Fruit fly (Drosophila melanogaster): Measurements from ENCODE around the gene CG1271.

CG1271 gene

dm6 chr3L:3081146-3081872, 29.0 kb downstream of the CG1271 start (continued):
- TF ChIP-seq CG4854 (GFP tag; optimal IDR thresholded peaks at IDR 0.05) (peak; percentile 97), az2 (GFP tag; optimal IDR thresholded peaks at IDR 0.05) (peak; percentile 99), E2f2 (GFP tag; IDR thresholded peaks at IDR 0.05) (peak; percentile 90), Camta (GFP tag; optimal IDR thresholded peaks at IDR 0.05) (peak; percentile 94), croc (GFP tag; conservative IDR thresholded peaks at IDR 0.05) (peak; percentile 96), peb (GFP tag; IDR thresholded peaks at IDR 0.05) (peak; percentile 96), Hand (GFP tag; optimal IDR thresholded peaks at IDR 0.05) (peak; percentile 99), Hr39 (optimal IDR thresholded peaks at IDR 0.05) (no peak), CG34422 (GFP tag; IDR thresholded peaks at IDR 0.05) (peak; percentile 99), GATAe (GFP tag; conservative IDR thresholded peaks at IDR 0.05) (peak; percentile 94), CG31224 (GFP tag; IDR thresholded peaks at IDR 0.05) (peak; percentile 95), Mrtf (GFP tag; IDR thresholded peaks at IDR 0.05) (peak; percentile 97; the same call in 2 of the 3 replicates), vnd (GFP tag; IDR thresholded peaks at IDR 0.05; ENCODE audit: partially characterized antibody) (peak; percentile 83), ken (GFP tag; IDR thresholded peaks at IDR 0.05) (peak; percentile 99), dysf (GFP tag; IDR thresholded peaks at IDR 0.05) (peak; percentile 99), Sin3A (optimal IDR thresholded peaks at IDR 0.05) (no peak), CG15601 (tag; optimal IDR thresholded peaks at IDR 0.05) (peak; percentile 97), oc (tag; optimal IDR thresholded peaks at IDR 0.05) (peak; percentile 99), Blimp-1 (GFP tag; optimal IDR thresholded peaks at IDR 0.05) (peak; percentile 97), CG6689 (GFP tag; IDR thresholded peaks at IDR 0.05) (peak; percentile 98), nmo (GFP tag; optimal IDR thresholded peaks at IDR 0.05) (peak; percentile 98), CG18262 (tag; optimal IDR thresholded peaks at IDR 0.05) (peak; percentile 97), dm (GFP tag; optimal IDR thresholded peaks at IDR 0.05) (peak; percentile 90), tup (GFP tag; optimal IDR thresholded peaks at IDR 0.05) (peak; percentile 97), fd102C (GFP tag; optimal IDR thresholded peaks at IDR 0.05) (peak; percentile 66), CG15269 (tag; optimal IDR thresholded peaks at IDR 0.05) (peak; percentile 99), CG4404 (GFP tag; IDR thresholded peaks at IDR 0.05) (peak; percentile 95), Oaz (GFP tag; IDR thresholded peaks at IDR 0.05) (peak; percentile 98), Ptx1 (GFP tag; IDR thresholded peaks at IDR 0.05) (peak; percentile 99), Hmr (GFP tag; optimal IDR thresholded peaks at IDR 0.05) (peak; percentile 99), CG8359 (GFP tag; optimal IDR thresholded peaks at IDR 0.05; ENCODE audit: borderline replicate concordance) (peak; percentile 95), nom (GFP tag; optimal IDR thresholded peaks at IDR 0.05) (peak; percentile 95), Neu2 (GFP tag; optimal IDR thresholded peaks at IDR 0.05; ENCODE audit: borderline replicate concordance) (peak; percentile 66), cwo (GFP tag; optimal IDR thresholded peaks at IDR 0.05) (peak; percentile 98), exex (tag; optimal IDR thresholded peaks at IDR 0.05) (peak; percentile 94), CTCF (GFP tag; optimal IDR thresholded peaks at IDR 0.05) (peak; percentile 76), CG13123 (GFP tag; optimal IDR thresholded peaks at IDR 0.05) (peak; percentile 96), CG9215 (GFP tag; IDR thresholded peaks at IDR 0.05) (peak; percentile 96), Pdp1 (GFP tag; optimal IDR thresholded peaks at IDR 0.05) (peak; percentile 84 to 98), zen2 (GFP tag; IDR thresholded peaks at IDR 0.05; ENCODE audit: partially characterized antibody) (peak; percentile 55; the same call in 1 of the 3 replicates), slp2 (GFP tag; optimal IDR thresholded peaks at IDR 0.05) (peak; percentile 94), wek (GFP tag; optimal IDR thresholded peaks at IDR 0.05) (peak; percentile 93), eyg (GFP tag; optimal IDR thresholded peaks at IDR 0.05) (peak; percentile 92), D19A (tag; optimal IDR thresholded peaks at IDR 0.05) (peak; percentile 95), insv (GFP tag; optimal IDR thresholded peaks at IDR 0.05) (peak; percentile 64 to 80), CG1024 (GFP tag; IDR thresholded peaks at IDR 0.05) (peak; percentile 95), emc (GFP tag; optimal IDR thresholded peaks at IDR 0.05) (peak; percentile 91), al (GFP tag; IDR thresholded peaks at IDR 0.05) (peak; percentile 98), cas (GFP tag; IDR thresholded peaks at IDR 0.05) (peak; percentile 97), CG4707 (GFP tag; optimal IDR thresholded peaks at IDR 0.05) (peak; percentile 99)
